Worm (Caenorhabditis elegans) whole organism, L2 larva: Measurements from ENCODE around the gene cyp-23A1.

Source experiments
- F13H6.1 ChIP-seq: sonication (generic microtip); optimal IDR thresholded peaks from 2 replicates; lab custom pipeline; 2016; ENCODE audit warnings: missing genetic modification characterization, missing compliant biosample characterization
- R02D3.7 ChIP-seq: fragments of 150-350 bp; optimal IDR thresholded peaks from 2 replicates; lab custom pipeline; 2014; ENCODE audit warnings: missing biosample characterization, missing genetic modification characterization
- Y55F3AM.14 ChIP-seq: fragments of 200-800 bp; sonication (Bioruptor generic); optimal IDR thresholded peaks from 2 replicates; lab custom pipeline; 2018; ENCODE audit warnings: mild to moderate bottlenecking, missing genetic modification characterization, missing compliant biosample characterization
- alr-1 ChIP-seq: fragments of 150-350 bp; optimal IDR thresholded peaks from 2 replicates; lab custom pipeline; 2014; ENCODE audit warnings: missing biosample characterization, missing genetic modification characterization
- aly-2 ChIP-seq: fragments of 150-350 bp; optimal IDR thresholded peaks from 2 replicates; lab custom pipeline; 2014; ENCODE audit warnings: missing biosample characterization, missing genetic modification characterization
- blmp-1 ChIP-seq: sonication (generic microtip); optimal IDR thresholded peaks from 2 replicates; lab custom pipeline; 2017; ENCODE audit warnings: missing genetic modification characterization, mild to moderate bottlenecking, missing compliant biosample characterization, antibody characterized with exemption, moderate library complexity; ENCODE audit not compliant: insufficient read depth
- ceh-82 ChIP-seq: fragments of 150-350 bp; optimal IDR thresholded peaks from 2 replicates; lab custom pipeline; 2014; ENCODE audit warnings: missing biosample characterization, missing genetic modification characterization
- crh-2 ChIP-seq: sonication (generic microtip); optimal IDR thresholded peaks from 2 replicates; lab custom pipeline; 2017; ENCODE audit warnings: missing biosample characterization, missing genetic modification characterization
- egl-27 ChIP-seq: sonication (generic microtip); optimal IDR thresholded peaks from 3 replicates; lab custom pipeline; 2017; ENCODE audit warnings: missing biosample characterization, missing genetic modification reagents, missing genetic modification characterization
- elt-1 ChIP-seq: fragments of 150-350 bp; optimal IDR thresholded peaks from 2 replicates; lab custom pipeline; 2014; ENCODE audit warnings: missing biosample characterization, missing genetic modification characterization
- fos-1 ChIP-seq: fragments of 150-350 bp; optimal IDR thresholded peaks from 2 replicates; lab custom pipeline; 2014; ENCODE audit warnings: missing biosample characterization, missing genetic modification characterization
- mbf-1 ChIP-seq: sonication (generic microtip); optimal IDR thresholded peaks from 2 replicates; lab custom pipeline; 2017; ENCODE audit warnings: missing biosample characterization, missing genetic modification characterization
- mdl-1 ChIP-seq, 2 experiments: fragments of 150-350 bp in 1 of 2; sonication (generic microtip) in 1 of 2; optimal IDR thresholded peaks; 2 replicates each; lab custom pipeline; 2017; ENCODE audit warnings: missing biosample characterization in 2 of 2, missing genetic modification characterization in 2 of 2
- nhr-11 ChIP-seq: fragments of 150-350 bp; optimal IDR thresholded peaks from 2 replicates; lab custom pipeline; 2014; ENCODE audit warnings: missing biosample characterization, missing genetic modification characterization
- nhr-12 ChIP-seq: fragments of 150-350 bp; optimal IDR thresholded peaks from 2 replicates; lab custom pipeline; 2014; ENCODE audit warnings: missing biosample characterization, missing genetic modification characterization
- nhr-21 ChIP-seq: fragments of 150-350 bp; optimal IDR thresholded peaks from 2 replicates; lab custom pipeline; 2014; ENCODE audit warnings: missing biosample characterization, missing genetic modification characterization
- nhr-23 ChIP-seq: fragments of 150-350 bp; optimal IDR thresholded peaks from 2 replicates; lab custom pipeline; 2014; ENCODE audit warnings: missing biosample characterization, missing genetic modification reagents, missing genetic modification characterization
- nhr-237 ChIP-seq: fragments of 150-350 bp; optimal IDR thresholded peaks from 2 replicates; lab custom pipeline; 2014; ENCODE audit warnings: missing biosample characterization, missing genetic modification characterization
- nhr-25 ChIP-seq: fragments of 150-350 bp; sonication (generic microtip); optimal IDR thresholded peaks from 3 replicates; lab custom pipeline; 2014; ENCODE audit warnings: missing biosample characterization, missing genetic modification characterization
- peb-1 ChIP-seq: fragments of 150-350 bp; optimal IDR thresholded peaks from 2 replicates; lab custom pipeline; 2014; ENCODE audit warnings: missing biosample characterization, missing genetic modification characterization
- sem-4 ChIP-seq: fragments of 150-350 bp; optimal IDR thresholded peaks from 2 replicates; lab custom pipeline; 2014; ENCODE audit warnings: missing biosample characterization, missing genetic modification reagents, missing genetic modification characterization
- skn-1 ChIP-seq: sonication (generic microtip); optimal IDR thresholded peaks from 2 replicates; lab custom pipeline; 2017; ENCODE audit warnings: missing biosample characterization, missing genetic modification characterization
- sma-3 ChIP-seq: sonication (generic microtip); optimal IDR thresholded peaks from 2 replicates; lab custom pipeline; 2016; ENCODE audit warnings: missing genetic modification reagents, missing genetic modification characterization, missing compliant biosample characterization
- sma-9 ChIP-seq, 2 experiments: fragments of 150-350 bp in 1 of 2; sonication (generic microtip) in 1 of 2; optimal IDR thresholded peaks; 2 replicates each; lab custom pipeline; 2014 to 2016; ENCODE audit warnings: missing genetic modification characterization in 2 of 2, mild to moderate bottlenecking in 1 of 2, missing biosample characterization in 1 of 2, missing compliant biosample characterization in 1 of 2, missing genetic modification reagents in 1 of 2, moderate library complexity in 1 of 2
- snpc-4 ChIP-seq: fragments of 150-350 bp; optimal IDR thresholded peaks from 2 replicates; lab custom pipeline; 2014; ENCODE audit warnings: missing biosample characterization, missing genetic modification characterization
- unc-39 ChIP-seq: fragments of 150-350 bp; optimal IDR thresholded peaks from 2 replicates; lab custom pipeline; 2014; ENCODE audit warnings: missing biosample characterization, missing genetic modification characterization
- unc-62 ChIP-seq: fragments of 150-350 bp; optimal IDR thresholded peaks from 2 replicates; lab custom pipeline; 2014; ENCODE audit warnings: missing biosample characterization, missing genetic modification reagents, missing genetic modification characterization
- ztf-11 ChIP-seq: sonication (generic microtip); optimal IDR thresholded peaks from 2 replicates; lab custom pipeline; 2017; ENCODE audit warnings: missing biosample characterization, missing genetic modification characterization
- ztf-4 ChIP-seq: fragments of 150-350 bp; optimal IDR thresholded peaks from 2 replicates; lab custom pipeline; 2014; ENCODE audit warnings: missing biosample characterization, missing genetic modification characterization

The cyp-23A1 gene

DNA sequence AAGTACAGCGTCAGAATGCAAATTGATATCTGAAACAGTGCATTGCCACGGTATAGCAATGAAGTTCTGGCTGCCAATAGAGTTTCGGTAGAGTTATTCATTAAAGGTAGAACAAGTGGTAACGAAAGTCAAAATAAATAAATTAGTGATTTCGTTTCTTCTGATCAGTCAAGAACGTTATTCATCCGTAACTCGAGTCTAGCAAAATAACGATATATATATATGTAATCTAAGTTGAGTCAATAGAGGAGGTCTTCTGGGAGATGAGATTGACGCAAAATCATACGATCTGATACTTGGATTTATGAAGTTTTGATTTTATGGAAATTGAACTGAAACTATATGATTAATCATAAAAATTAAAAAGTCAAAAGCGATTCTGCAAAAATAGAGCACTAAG lies 15.8 kb downstream of the cyp-23A1 start, which contains the start of gene sra-35:
TSS of gene sra-35 (minus strand) at position 101 of the 400 bp plus-strand sequence.
- TF ChIP-seq nhr-12 (tag; lab: Kevin White, UChicago): no peak
- no peak for TF ChIP-seq skn-1 (tag; lab: Kevin White, UChicago)
- TF ChIP-seq Y55F3AM.14 (GFP tag; lab: Kevin White, UChicago): no peak

ce11 chrII:4531880-4532279 lies 19.9 kb downstream of the cyp-23A1 start, which contains the start of gene sra-32:
Gene sra-32 (minus strand): TSS chrII:4531980.
- TF ChIP-seq sma-3 (no peak), nhr-237 (tag; lab: Kevin White, UChicago) (no peak), peb-1 (tag; lab: Kevin White, UChicago) (no peak), skn-1 (tag; lab: Kevin White, UChicago) (no peak), sma-9 (GFP tag; optimal IDR thresholded peaks at IDR 0.05; lab: Kevin White, UChicago) (no peak), sma-9 (tag; optimal IDR thresholded peaks at IDR 0.05; lab: Kevin White, UChicago) (no peak), snpc-4 (tag; lab: Kevin White, UChicago) (no peak), F13H6.1 (tag; lab: Kevin White, UChicago) (no peak), fos-1 (tag; lab: Kevin White, UChicago) (no peak)

DNA sequence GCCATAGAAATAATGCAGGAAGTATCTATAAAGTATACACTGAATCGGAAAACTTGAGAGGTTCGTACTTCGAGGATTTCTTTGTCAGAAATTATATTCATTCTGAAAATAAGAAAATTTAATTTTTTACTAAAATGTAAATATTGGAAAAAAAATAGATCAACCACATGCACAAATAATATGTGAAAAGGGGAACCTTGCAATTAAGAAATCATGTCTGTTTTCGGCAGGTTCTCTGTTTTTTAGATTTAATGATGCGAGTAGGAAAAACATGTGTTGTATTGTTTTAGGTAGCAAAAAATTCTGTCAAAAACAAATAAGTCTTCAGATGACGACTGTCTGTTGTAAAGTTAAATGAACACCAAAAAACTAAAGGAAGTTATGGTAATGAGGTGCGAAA lies 25.1 kb downstream of the cyp-23A1 start, which contains the start of gene sra-33:
TSS of gene sra-33 (minus strand) at position 101 of the 400 bp plus-strand sequence.
- TF ChIP-seq Y55F3AM.14 (GFP tag; lab: Kevin White, UChicago) (no peak), ztf-11 (no peak), sma-3 (no peak), mdl-1 (tag; optimal IDR thresholded peaks at IDR 0.05; lab: Kevin White, UChicago) (no peak), nhr-11 (tag; lab: Kevin White, UChicago) (no peak), sem-4 (tag; lab: Kevin White, UChicago) (no peak), skn-1 (tag; lab: Kevin White, UChicago) (no peak), crh-2 (tag; lab: Kevin White, UChicago) (no peak), nhr-25 (tag; lab: Kevin White, UChicago) (no peak), R02D3.7 (tag; lab: Kevin White, UChicago) (no peak), F13H6.1 (tag; lab: Kevin White, UChicago) (no peak), fos-1 (tag; lab: Kevin White, UChicago) (no peak)

- TF ChIP-seq nhr-21: no peak
- TF ChIP-seq, all 48 proteins: peak for 0
Observed at ce11 chrII:4540631-4541030, 28.6 kb downstream of the cyp-23A1 start, which contains the start of gene sra-36. Gene sra-36 (minus strand): TSS chrII:4540731.

ce11 chrII:4543568-4543967 lies 31.6 kb downstream of the cyp-23A1 start, which contains the start of gene sra-34:
Gene sra-34 (minus strand): TSS chrII:4543668.
- TF ChIP-seq ceh-82 (tag; lab: Kevin White, UChicago): no peak
- TF ChIP-seq nhr-23 (tag; lab: Kevin White, UChicago): no peak
- TF ChIP-seq nhr-25 (tag; lab: Kevin White, UChicago): no peak
- TF ChIP-seq ztf-4 (tag; lab: Kevin White, UChicago): no peak
- TF ChIP-seq unc-62 (GFP tag; lab: Kevin White, UChicago): no peak
- TF ChIP-seq elt-1 (tag; lab: Kevin White, UChicago): no peak
- TF ChIP-seq unc-39: no peak
- TF ChIP-seq alr-1 (tag; lab: Kevin White, UChicago): no peak
- no peak for TF ChIP-seq mbf-1

ce11 chrII:4548408-4548807 lies 36.4 kb downstream of the cyp-23A1 start:
- TF ChIP-seq egl-27 (tag; lab: Kevin White, UChicago) (no peak), aly-2 (tag; lab: Kevin White, UChicago) (no peak), peb-1 (tag; lab: Kevin White, UChicago) (no peak), blmp-1 (tag; lab: Kevin White, UChicago) (peak; percentile 6), sma-3 (peak; percentile 49), skn-1 (tag; lab: Kevin White, UChicago) (no peak), crh-2 (tag; lab: Kevin White, UChicago) (peak; percentile 15), nhr-25 (tag; lab: Kevin White, UChicago) (peak; percentile 65)
